Worm (Caenorhabditis elegans) whole organism, L2 larva: ENCODE results near the gene popl-1.

Source experiments
- F13H6.1 ChIP-seq: sonication (generic microtip); optimal IDR thresholded peaks from 2 replicates; lab custom pipeline; 2016; ENCODE audit warnings: missing genetic modification characterization, missing compliant biosample characterization
- R02D3.7 ChIP-seq: fragments of 150-350 bp; optimal IDR thresholded peaks from 2 replicates; lab custom pipeline; 2014; ENCODE audit warnings: missing biosample characterization, missing genetic modification characterization
- Y55F3AM.14 ChIP-seq: fragments of 200-800 bp; sonication (Bioruptor generic); optimal IDR thresholded peaks from 2 replicates; lab custom pipeline; 2018; ENCODE audit warnings: mild to moderate bottlenecking, missing genetic modification characterization, missing compliant biosample characterization
- ZK546.5 ChIP-seq: sonication (generic microtip); optimal IDR thresholded peaks from 2 replicates; lab custom pipeline; 2017; ENCODE audit warnings: missing biosample characterization, missing genetic modification characterization
- alr-1 ChIP-seq: fragments of 150-350 bp; optimal IDR thresholded peaks from 2 replicates; lab custom pipeline; 2014; ENCODE audit warnings: missing biosample characterization, missing genetic modification characterization
- aly-2 ChIP-seq: fragments of 150-350 bp; optimal IDR thresholded peaks from 2 replicates; lab custom pipeline; 2014; ENCODE audit warnings: missing biosample characterization, missing genetic modification characterization
- ama-1 ChIP-seq: fragments of 150-350 bp; optimal IDR thresholded peaks from 2 replicates; lab custom pipeline; 2018; ENCODE audit warnings: inconsistent platforms
- blmp-1 ChIP-seq: sonication (generic microtip); optimal IDR thresholded peaks from 2 replicates; lab custom pipeline; 2017; ENCODE audit warnings: missing genetic modification characterization, mild to moderate bottlenecking, missing compliant biosample characterization, antibody characterized with exemption, moderate library complexity; ENCODE audit not compliant: insufficient read depth
- ceh-16 ChIP-seq: fragments of 150-350 bp; optimal IDR thresholded peaks from 2 replicates; lab custom pipeline; 2014; ENCODE audit warnings: missing biosample characterization, missing genetic modification characterization
- ceh-82 ChIP-seq: fragments of 150-350 bp; optimal IDR thresholded peaks from 2 replicates; lab custom pipeline; 2014; ENCODE audit warnings: missing biosample characterization, missing genetic modification characterization
- crh-2 ChIP-seq: sonication (generic microtip); optimal IDR thresholded peaks from 2 replicates; lab custom pipeline; 2017; ENCODE audit warnings: missing biosample characterization, missing genetic modification characterization
- dmd-4 ChIP-seq: sonication (generic microtip); optimal IDR thresholded peaks from 2 replicates; lab custom pipeline; 2017; ENCODE audit warnings: missing biosample characterization, missing genetic modification characterization
- egl-27 ChIP-seq: sonication (generic microtip); optimal IDR thresholded peaks from 3 replicates; lab custom pipeline; 2017; ENCODE audit warnings: missing biosample characterization, missing genetic modification reagents, missing genetic modification characterization
- elt-1 ChIP-seq: fragments of 150-350 bp; optimal IDR thresholded peaks from 2 replicates; lab custom pipeline; 2014; ENCODE audit warnings: missing biosample characterization, missing genetic modification characterization
- fos-1 ChIP-seq: fragments of 150-350 bp; optimal IDR thresholded peaks from 2 replicates; lab custom pipeline; 2014; ENCODE audit warnings: missing biosample characterization, missing genetic modification characterization
- gmeb-1 ChIP-seq: fragments of 150-350 bp; optimal IDR thresholded peaks from 2 replicates; lab custom pipeline; 2014; ENCODE audit warnings: missing biosample characterization, missing genetic modification characterization
- lin-11 ChIP-seq: fragments of 150-350 bp; sonication (generic microtip); optimal IDR thresholded peaks from 2 replicates; lab custom pipeline; 2014; ENCODE audit warnings: missing biosample characterization, missing genetic modification characterization, inconsistent platforms, mixed read lengths
- lin-13 ChIP-seq: fragments of 150-350 bp; optimal IDR thresholded peaks from 2 replicates; lab custom pipeline; 2014; ENCODE audit warnings: missing biosample characterization, missing genetic modification reagents, missing genetic modification characterization
- lin-39 ChIP-seq: fragments of 150-350 bp; optimal IDR thresholded peaks from 2 replicates; lab custom pipeline; 2014; ENCODE audit warnings: missing biosample characterization, missing genetic modification reagents, missing genetic modification characterization
- lsy-2 ChIP-seq, 2 experiments: fragments of 150-350 bp in 1 of 2; sonication (generic microtip) in 1 of 2; optimal IDR thresholded peaks; 2 replicates each; lab custom pipeline; 2014 to 2017; ENCODE audit warnings: missing biosample characterization in 2 of 2, missing genetic modification characterization in 2 of 2
- mab-5 ChIP-seq: fragments of 150-350 bp; optimal IDR thresholded peaks from 2 replicates; lab custom pipeline; 2014; ENCODE audit warnings: missing biosample characterization, missing genetic modification characterization
- mbf-1 ChIP-seq: sonication (generic microtip); optimal IDR thresholded peaks from 2 replicates; lab custom pipeline; 2017; ENCODE audit warnings: missing biosample characterization, missing genetic modification characterization
- mdl-1 ChIP-seq, 2 experiments: fragments of 150-350 bp in 1 of 2; sonication (generic microtip) in 1 of 2; optimal IDR thresholded peaks; 2 replicates each; lab custom pipeline; 2017; ENCODE audit warnings: missing biosample characterization in 2 of 2, missing genetic modification characterization in 2 of 2
- nhr-10 ChIP-seq: sonication (generic microtip); optimal IDR thresholded peaks from 2 replicates; lab custom pipeline; 2017; ENCODE audit warnings: missing biosample characterization, missing genetic modification characterization
- nhr-11 ChIP-seq: fragments of 150-350 bp; optimal IDR thresholded peaks from 2 replicates; lab custom pipeline; 2014; ENCODE audit warnings: missing biosample characterization, missing genetic modification characterization
- nhr-12 ChIP-seq: fragments of 150-350 bp; optimal IDR thresholded peaks from 2 replicates; lab custom pipeline; 2014; ENCODE audit warnings: missing biosample characterization, missing genetic modification characterization
- nhr-21 ChIP-seq: fragments of 150-350 bp; optimal IDR thresholded peaks from 2 replicates; lab custom pipeline; 2014; ENCODE audit warnings: missing biosample characterization, missing genetic modification characterization
- nhr-23 ChIP-seq: fragments of 150-350 bp; optimal IDR thresholded peaks from 2 replicates; lab custom pipeline; 2014; ENCODE audit warnings: missing biosample characterization, missing genetic modification reagents, missing genetic modification characterization
- nhr-25 ChIP-seq: fragments of 150-350 bp; sonication (generic microtip); optimal IDR thresholded peaks from 3 replicates; lab custom pipeline; 2014; ENCODE audit warnings: missing biosample characterization, missing genetic modification characterization
- nhr-6 ChIP-seq: fragments of 150-350 bp; optimal IDR thresholded peaks from 2 replicates; lab custom pipeline; 2014; ENCODE audit warnings: missing biosample characterization, missing genetic modification characterization
- nhr-77 ChIP-seq: fragments of 150-350 bp; optimal IDR thresholded peaks from 2 replicates; lab custom pipeline; 2014; ENCODE audit warnings: missing biosample characterization, missing genetic modification characterization
- peb-1 ChIP-seq: fragments of 150-350 bp; optimal IDR thresholded peaks from 2 replicates; lab custom pipeline; 2014; ENCODE audit warnings: missing biosample characterization, missing genetic modification characterization
- sem-4 ChIP-seq: fragments of 150-350 bp; optimal IDR thresholded peaks from 2 replicates; lab custom pipeline; 2014; ENCODE audit warnings: missing biosample characterization, missing genetic modification reagents, missing genetic modification characterization
- skn-1 ChIP-seq: sonication (generic microtip); optimal IDR thresholded peaks from 2 replicates; lab custom pipeline; 2017; ENCODE audit warnings: missing biosample characterization, missing genetic modification characterization
- sma-3 ChIP-seq: sonication (generic microtip); optimal IDR thresholded peaks from 2 replicates; lab custom pipeline; 2016; ENCODE audit warnings: missing genetic modification reagents, missing genetic modification characterization, missing compliant biosample characterization
- unc-55 ChIP-seq: fragments of 150-350 bp; sonication (generic microtip); optimal IDR thresholded peaks from 3 replicates; lab custom pipeline; 2014; ENCODE audit warnings: missing biosample characterization, missing genetic modification reagents, missing genetic modification characterization
- zag-1 ChIP-seq: fragments of 150-350 bp; optimal IDR thresholded peaks from 2 replicates; lab custom pipeline; 2014; ENCODE audit warnings: missing biosample characterization, missing genetic modification characterization
- ztf-1 ChIP-seq: fragments of 200-800 bp; sonication (Bioruptor generic); conservative IDR thresholded peaks from 2 replicates; pipeline ENCODE4 v1.3.6; 2022; ENCODE audit warnings: missing genetic modification characterization, missing compliant biosample characterization
- ztf-11 ChIP-seq: sonication (generic microtip); optimal IDR thresholded peaks from 2 replicates; lab custom pipeline; 2017; ENCODE audit warnings: missing biosample characterization, missing genetic modification characterization
- ztf-4 ChIP-seq: fragments of 150-350 bp; optimal IDR thresholded peaks from 2 replicates; lab custom pipeline; 2014; ENCODE audit warnings: missing biosample characterization, missing genetic modification characterization

The popl-1 gene

ce11 chrIII:6419409-6419944 is 11.3 kb downstream of the popl-1 start, which contains the start of gene atgl-1:
Gene atgl-1, minus strand, starts transcription at chrIII:6419459.
- TF ChIP-seq ztf-4 (no peak), nhr-25 (tag; lab: Kevin White, UChicago) (peak; percentile 24), zag-1 (tag; lab: Kevin White, UChicago) (no peak), mab-5 (tag; lab: Kevin White, UChicago) (no peak), mdl-1 (tag; optimal IDR thresholded peaks at IDR 0.05; lab: Kevin White, UChicago) (peak in 1 of 2 experiments; percentile 19), unc-55 (GFP tag; lab: Kevin White, UChicago) (no peak), ama-1 (lab: Kevin White, UChicago) (peak; percentile 48), nhr-21 (tag; lab: Kevin White, UChicago) (peak; percentile 11), fos-1 (peak; percentile 17), crh-2 (tag; lab: Kevin White, UChicago) (peak; percentile 4)

ce11 chrIII:6418254-6418653 is 12.5 kb downstream of the popl-1 start:
- TF ChIP-seq aly-2 = no peak
- no peak for TF ChIP-seq alr-1 (tag; lab: Kevin White, UChicago)
- no peak for TF ChIP-seq lin-13 (GFP tag; lab: Kevin White, UChicago)
- TF ChIP-seq lsy-2 (tag; optimal IDR thresholded peaks at IDR 0.05; lab: Kevin White, UChicago) = no peak
- TF ChIP-seq nhr-25 (tag; lab: Kevin White, UChicago) = no peak
- no peak for TF ChIP-seq ceh-82
- no peak for TF ChIP-seq lin-39 (tag; lab: Kevin White, UChicago)
- TF ChIP-seq sma-3 (GFP tag; lab: Kevin White, UChicago) = no peak
- TF ChIP-seq egl-27 = no peak
- TF ChIP-seq skn-1 = no peak
- TF ChIP-seq Y55F3AM.14 (GFP tag; lab: Kevin White, UChicago) = no peak
- no peak for TF ChIP-seq gmeb-1 (tag; lab: Kevin White, UChicago)
- TF ChIP-seq nhr-23 (tag; lab: Kevin White, UChicago) = no peak
- no peak for TF ChIP-seq ceh-16 (tag; lab: Kevin White, UChicago)
- TF ChIP-seq nhr-12 (tag; lab: Kevin White, UChicago) = no peak
- TF ChIP-seq, all 48 proteins: peak for 0

- TF ChIP-seq ceh-16 (tag; lab: Kevin White, UChicago) (no peak), ztf-4 (peak; percentile 69), blmp-1 (tag; lab: Kevin White, UChicago) (peak; percentile 3), ztf-11 (tag; lab: Kevin White, UChicago) (no peak), ama-1 (lab: Kevin White, UChicago) (peak; percentile 69), ZK546.5 (tag; lab: Kevin White, UChicago) (no peak), R02D3.7 (tag; lab: Kevin White, UChicago) (no peak), mbf-1 (no peak), nhr-10 (tag; lab: Kevin White, UChicago) (no peak), lin-39 (tag; lab: Kevin White, UChicago) (no peak), skn-1 (no peak), lin-11 (tag; lab: Kevin White, UChicago) (no peak), nhr-77 (no peak), unc-55 (GFP tag; lab: Kevin White, UChicago) (peak; percentile 7), sem-4 (tag; lab: Kevin White, UChicago) (no peak), F13H6.1 (no peak), Y55F3AM.14 (GFP tag; lab: Kevin White, UChicago) (peak; percentile 35), zag-1 (tag; lab: Kevin White, UChicago) (no peak), lsy-2 (tag; optimal IDR thresholded peaks at IDR 0.05; lab: Kevin White, UChicago) (peak in 1 of 2 experiments; percentile 9), nhr-6 (tag; lab: Kevin White, UChicago) (peak; percentile 14), ztf-1 (GFP tag; lab: Robert Waterston, UW) (no peak), mdl-1 (tag; optimal IDR thresholded peaks at IDR 0.05; lab: Kevin White, UChicago) (no peak), sma-3 (GFP tag; lab: Kevin White, UChicago) (peak; percentile 46), nhr-25 (tag; lab: Kevin White, UChicago) (peak; percentile 27), nhr-11 (tag; lab: Kevin White, UChicago) (no peak), elt-1 (tag; lab: Kevin White, UChicago) (no peak), dmd-4 (tag; lab: Kevin White, UChicago) (no peak), lin-13 (GFP tag; lab: Kevin White, UChicago) (peak; percentile 42), crh-2 (tag; lab: Kevin White, UChicago) (peak; percentile 36), nhr-21 (tag; lab: Kevin White, UChicago) (peak; percentile 17), nhr-23 (tag; lab: Kevin White, UChicago) (no peak), aly-2 (no peak), peb-1 (no peak)
Measured at ce11 chrIII:6415306-6415973, 15.3 kb downstream of the popl-1 start, which contains the start of gene nas-4. Gene nas-4, minus strand, starts transcription at chrIII:6415656.
